Fruit fly (Drosophila melanogaster) whole organism, prepupa: ENCODE data around the gene spz3.

Experiments used
- CG6276 ChIP-seq: fragments of 200-800 bp; sonication (Bioruptor generic); optimal IDR thresholded peaks from 2 replicates; lab custom pipeline; 2017; ENCODE audit warnings: missing biosample characterization, mild to moderate bottlenecking, missing genetic modification characterization
- fkh ChIP-seq: fragments of 200-800 bp; sonication (Bioruptor generic); optimal IDR thresholded peaks from 3 replicates; lab custom pipeline; 2017; ENCODE audit warnings: missing biosample characterization, mild to moderate bottlenecking, missing genetic modification characterization, moderate library complexity

DNA sequence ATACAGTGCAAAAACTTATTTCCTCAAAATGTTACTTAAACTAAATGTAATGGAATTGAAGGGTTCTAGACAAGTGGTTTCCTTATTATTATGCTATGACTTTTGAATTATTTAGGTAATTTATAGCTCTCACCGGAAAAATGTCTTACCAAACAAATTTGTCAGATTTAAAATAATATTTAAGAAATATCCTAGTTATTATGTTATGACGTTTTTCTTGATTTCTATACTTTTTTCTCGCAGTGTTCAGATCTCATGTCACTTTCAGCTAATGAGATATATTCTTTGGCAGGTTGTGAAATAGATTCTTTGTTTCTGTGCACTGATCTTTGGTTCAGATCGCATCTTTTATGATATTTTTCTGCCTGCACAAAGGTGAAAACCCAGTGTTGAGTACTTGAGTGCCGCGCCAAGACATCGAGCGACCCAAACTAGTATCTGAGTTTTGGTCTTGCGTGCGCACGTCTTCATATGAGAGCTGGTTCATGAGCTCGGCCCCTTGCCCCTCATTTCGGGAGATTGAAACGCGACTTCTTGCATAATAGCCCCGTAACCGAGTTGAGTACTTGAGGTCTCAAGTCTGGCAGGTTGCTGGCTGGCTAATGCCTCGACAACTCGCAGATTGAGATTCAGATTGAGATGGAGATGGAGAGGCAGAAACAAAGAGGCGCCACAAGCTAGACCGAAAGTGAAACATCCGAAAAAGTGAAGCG is 2.7 kb downstream of the spz3 start:
- TF ChIP-seq CG6276 (GFP tag; lab: Kevin White, UChicago), result no peak
- TF ChIP-seq fkh (GFP tag; lab: Kevin White, UChicago), result no peak
